Worm (Caenorhabditis elegans): ENCODE data around the gene dhs-21.
A peak's percentile ranks its signal among the peaks of the same experiment; 100 is the strongest.

Gene dhs-21

DNA sequence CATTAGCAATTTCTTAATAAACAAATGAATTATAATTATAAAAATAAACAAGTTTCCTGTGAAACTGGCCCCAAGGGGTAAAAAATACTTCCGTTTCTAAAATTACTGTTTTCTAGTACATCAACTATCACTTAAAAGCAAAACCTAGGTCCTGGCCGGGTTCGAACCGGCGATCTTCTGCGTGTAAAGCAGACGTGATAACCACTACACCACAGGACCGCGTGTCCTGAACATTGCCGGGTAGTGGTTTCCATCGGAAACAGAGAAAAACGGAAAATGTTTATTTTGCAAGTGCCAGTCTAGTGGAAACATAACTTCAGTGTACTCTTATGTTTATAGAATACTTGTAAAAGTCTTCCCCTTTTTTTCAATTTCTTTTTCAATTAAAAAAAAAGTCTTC, 50.2 kb downstream of the dhs-21 start:
- TF ChIP-seq daf-16 (GFP tag; optimal IDR thresholded peaks at IDR 0.05) (peak in 1 of 2 experiments; percentile 37), daf-16 (tag; optimal IDR thresholded peaks at IDR 0.05) (no peak), F10B5.3 (tag; optimal IDR thresholded peaks at IDR 0.05) (no peak), ceh-20 (GFP tag; IDR thresholded peaks at IDR 0.05) (no peak), gei-8 (GFP tag; optimal IDR thresholded peaks at IDR 0.05) (no peak), T26A8.4 (GFP tag; IDR thresholded peaks at IDR 0.05) (no peak), nhr-48 (tag; optimal IDR thresholded peaks at IDR 0.05) (no peak), duxl-1 (tag; optimal IDR thresholded peaks at IDR 0.05; ENCODE audit: poor library complexity) (no peak), ceh-28 (tag; optimal IDR thresholded peaks at IDR 0.05) (no peak), D1046.2 (GFP tag; IDR thresholded peaks at IDR 0.05) (no peak), ctbp-1 (GFP tag; IDR thresholded peaks at IDR 0.05) (no peak), ceh-44 (GFP tag; IDR thresholded peaks at IDR 0.05) (0 out of 2 replicates have a peak, but pooled peaks have one; percentile 53), lim-7 (GFP tag; IDR thresholded peaks at IDR 0.05) (no peak; the same call in 1 of the 2 replicates), jun-1 (tag; optimal IDR thresholded peaks at IDR 0.05) (no peak)

Data from whole organism, L4 larva.